Worm (Caenorhabditis elegans) whole organism, L4/young adult: Measurements from ENCODE around the gene wdr-46.

Experiments used
- W03F9.2 ChIP-seq: fragments of 150-350 bp; optimal IDR thresholded peaks from 2 replicates; lab custom pipeline; 2014; ENCODE audit warnings: missing biosample characterization, missing genetic modification characterization
- dao-5 ChIP-seq: sonication (generic microtip); optimal IDR thresholded peaks from 2 replicates; lab custom pipeline; 2016; ENCODE audit warnings: missing genotype, missing genetic modification characterization, moderate library complexity, missing compliant biosample characterization
- him-1 ChIP-seq: sonication (generic microtip); optimal IDR thresholded peaks from 2 replicates; lab custom pipeline; 2016; ENCODE audit warnings: missing genotype, missing genetic modification reagents, missing genetic modification characterization, missing compliant biosample characterization

ce11 chrIV:12371340-12371739, 713 bp upstream of the wdr-46 start:
- TF ChIP-seq him-1 (tag; lab: Kevin White, UChicago) (no peak), dao-5 (no peak), W03F9.2 (tag; lab: Kevin White, UChicago) (no peak)
